Worm (Caenorhabditis elegans) whole organism, L3 larva: Measurements from ENCODE around the gene T06E6.1.

Experiments
- R02D3.7 ChIP-seq: fragments of 150-350 bp; optimal IDR thresholded peaks from 2 replicates; lab custom pipeline; 2014; ENCODE audit warnings: missing biosample characterization, missing genetic modification characterization
- aly-2 ChIP-seq: fragments of 150-350 bp; optimal IDR thresholded peaks from 2 replicates; lab custom pipeline; 2014; ENCODE audit warnings: missing biosample characterization, missing genetic modification characterization
- egl-5 ChIP-seq: fragments of 150-350 bp; optimal IDR thresholded peaks from 2 replicates; lab custom pipeline; 2017; ENCODE audit warnings: missing biosample characterization, missing genetic modification reagents, missing genetic modification characterization, inconsistent platforms
- elt-2 ChIP-seq: sonication (generic microtip); optimal IDR thresholded peaks from 2 replicates; lab custom pipeline; 2016; ENCODE audit warnings: missing genetic modification reagents, mild to moderate bottlenecking, missing genetic modification characterization, missing compliant biosample characterization
- lin-39 ChIP-seq: fragments of 150-350 bp; optimal IDR thresholded peaks from 2 replicates; lab custom pipeline; 2018; ENCODE audit warnings: missing biosample characterization, missing genetic modification reagents, missing genetic modification characterization
- mdl-1 ChIP-seq: fragments of 150-350 bp; optimal IDR thresholded peaks from 2 replicates; lab custom pipeline; 2014; ENCODE audit warnings: missing biosample characterization, missing genetic modification characterization
- nhr-11 ChIP-seq: fragments of 150-350 bp; optimal IDR thresholded peaks from 2 replicates; lab custom pipeline; 2014; ENCODE audit warnings: missing biosample characterization, missing genetic modification characterization
- nhr-237 ChIP-seq: fragments of 150-350 bp; optimal IDR thresholded peaks from 2 replicates; lab custom pipeline; 2014; ENCODE audit warnings: missing biosample characterization, missing genetic modification characterization
- nhr-28 ChIP-seq: fragments of 150-350 bp; optimal IDR thresholded peaks from 2 replicates; lab custom pipeline; 2014; ENCODE audit warnings: missing biosample characterization, missing genetic modification characterization
- tbx-2 ChIP-seq: sonication (generic microtip); optimal IDR thresholded peaks from 2 replicates; lab custom pipeline; 2016; ENCODE audit warnings: mild to moderate bottlenecking, missing genetic modification characterization, missing compliant biosample characterization

DNA sequence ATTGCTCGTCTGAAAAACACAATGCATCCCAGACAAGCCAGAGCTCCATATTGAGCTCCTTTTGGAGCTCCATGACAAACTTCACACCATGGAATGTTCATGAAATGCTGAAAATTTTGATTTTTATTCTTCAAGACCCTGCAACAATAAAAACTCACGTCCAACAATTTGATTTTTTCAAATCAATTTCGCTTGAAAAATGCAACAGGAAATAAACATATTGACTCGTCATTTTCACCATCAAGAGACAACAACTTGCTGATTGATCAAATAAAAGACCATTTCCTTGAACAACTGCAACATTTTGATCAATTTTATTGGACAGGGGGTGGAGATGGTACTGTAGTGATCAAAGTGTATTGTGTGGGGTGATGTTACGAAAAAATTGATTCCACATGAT is 25.1 kb downstream of the T06E6.1 start, which contains the start of gene nhr-269:
- no peak for TF ChIP-seq mdl-1 (tag; lab: Kevin White, UChicago)
- TF ChIP-seq tbx-2 (tag; lab: Kevin White, UChicago), result no peak
- no peak for TF ChIP-seq elt-2 (tag; lab: Kevin White, UChicago)
- no peak for TF ChIP-seq R02D3.7 (tag; lab: Kevin White, UChicago)
- TF ChIP-seq lin-39, result no peak
- TF ChIP-seq egl-5, result no peak
- no peak for TF ChIP-seq nhr-28
- no peak for TF ChIP-seq nhr-237
- TF ChIP-seq nhr-11 (tag; lab: Kevin White, UChicago), result no peak
- TF ChIP-seq aly-2, result no peak
